Worm (Caenorhabditis elegans) whole organism, L4 larva: Measurements from ENCODE around the gene unc-49.

Experiments
- ceh-82 ChIP-seq: sonication (generic microtip); optimal IDR thresholded peaks from 2 replicates; lab custom pipeline; 2017; ENCODE audit warnings: missing biosample characterization, missing genetic modification characterization
- fkh-10 ChIP-seq: fragments of 150-350 bp; optimal IDR thresholded peaks from 2 replicates; lab custom pipeline; 2014; ENCODE audit warnings: missing biosample characterization, missing genetic modification reagents, missing genetic modification characterization

DNA sequence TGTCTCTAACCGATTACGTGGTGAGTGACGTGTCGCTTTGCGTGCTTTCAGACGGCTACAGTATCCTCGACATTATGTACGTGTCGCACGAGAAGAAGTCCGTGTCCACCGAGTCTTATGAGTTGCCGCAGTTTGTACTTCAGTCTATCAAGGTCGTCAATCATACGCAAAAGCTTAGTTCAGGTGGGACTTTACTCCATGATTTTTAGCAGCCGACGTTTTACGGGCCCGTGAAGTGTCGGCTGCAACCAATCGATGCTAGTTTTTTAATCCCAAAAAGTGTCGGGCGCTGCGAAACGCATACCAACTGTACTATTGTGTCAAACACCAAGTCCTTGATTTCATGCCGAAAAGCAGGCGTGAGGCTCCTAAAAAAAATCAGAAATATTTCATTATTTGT is 4.3 kb downstream of the unc-49 start:
- TF ChIP-seq fkh-10 (GFP tag; lab: Kevin White, UChicago) (no peak), ceh-82 (no peak)
